In the genomic region with DNA sequence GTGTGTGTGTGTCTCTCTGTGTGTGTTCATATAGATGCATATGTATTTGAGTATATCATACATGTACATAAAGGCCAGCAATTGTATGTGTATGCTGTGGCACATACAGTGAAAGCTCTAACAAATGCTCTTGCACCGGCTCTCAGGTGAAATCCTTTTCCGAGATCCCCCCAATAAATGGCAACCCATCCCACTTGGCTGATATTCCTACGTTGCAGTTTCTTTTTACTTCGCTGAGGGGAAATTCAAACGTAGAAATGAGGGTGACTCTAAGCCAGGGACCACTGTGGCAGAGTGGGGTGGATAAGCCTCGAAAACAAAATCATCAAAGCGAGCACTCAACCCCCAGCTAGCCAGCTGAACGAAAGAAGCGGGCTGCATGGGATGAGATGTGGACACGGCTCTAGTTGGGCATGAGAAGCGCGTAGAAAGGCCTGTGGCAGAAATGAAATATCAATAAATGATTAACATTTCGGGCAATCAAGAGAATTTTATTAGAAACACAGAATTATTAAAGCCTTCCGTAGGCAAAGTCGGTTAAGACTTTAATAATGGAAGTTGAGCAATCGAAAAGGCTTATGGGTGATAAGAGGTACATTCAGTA, we compare ENCODE assay signal across 1 fruit fly cellular context.
TF ChIP-seq lines count a peak whose summit lies in the region.

No protein-coding gene starts in this region.

TF ChIP-seq in whole organism, embryonic, 481 proteins besides CTCF, POLR2A, EP300 and RAD21 (continued from another document and continues in another):
- TF ChIP-seq inv (GFP tag; IDR thresholded peaks at IDR 0.05; lab: Robert Waterston, UW; ENCODE audit: partially characterized antibody) (no peak), CG13775 (GFP tag; optimal IDR thresholded peaks at IDR 0.05; lab: Kevin White, UChicago) (peak; percentile 90), CG18619 (GFP tag; optimal IDR thresholded peaks at IDR 0.05; lab: Kevin White, UChicago) (peak; percentile 96), CG8089 (GFP tag; optimal IDR thresholded peaks at IDR 0.05; lab: Kevin White, UChicago) (peak; percentile 99), Vsx1 (GFP tag; optimal IDR thresholded peaks at IDR 0.05; lab: Kevin White, UChicago) (peak; percentile 93), CG13894 (tag; optimal IDR thresholded peaks at IDR 0.05; lab: Kevin White, UChicago) (peak; percentile 99), Dad (GFP tag; optimal IDR thresholded peaks at IDR 0.05; lab: Kevin White, UChicago) (peak; percentile 100), cas (GFP tag; IDR thresholded peaks at IDR 0.05; lab: Robert Waterston, UW) (peak; percentile 97), Opbp (GFP tag; IDR thresholded peaks at IDR 0.05; lab: Robert Waterston, UW; ENCODE audit: partially characterized antibody) (no peak; the same call in 2 of the 3 replicates), CG34224 (GFP tag; IDR thresholded peaks at IDR 0.05; lab: Robert Waterston, UW; ENCODE audit: partially characterized antibody) (no peak), CG17385 (GFP tag; optimal IDR thresholded peaks at IDR 0.05; lab: Kevin White, UChicago) (peak; percentile 98), psq (GFP tag; optimal IDR thresholded peaks at IDR 0.05; lab: Kevin White, UChicago) (peak; percentile 95), eve (GFP tag; optimal IDR thresholded peaks at IDR 0.05; lab: Kevin White, UChicago) (peak in 1 of 2 experiments; percentile 99), jumu (GFP tag; optimal IDR thresholded peaks at IDR 0.05; lab: Kevin White, UChicago) (peak; percentile 100), pan (optimal IDR thresholded peaks at IDR 0.05; lab: Kevin White, UChicago) (no peak), pan (GFP tag; optimal IDR thresholded peaks at IDR 0.05 in 1 of 2, IDR thresholded peaks at IDR 0.05 in 1 of 2) (peak in 1 of 2 experiments; percentile 100), CG15514 (GFP tag; optimal IDR thresholded peaks at IDR 0.05; lab: Kevin White, UChicago) (peak; percentile 96), MTF-1 (GFP tag; optimal IDR thresholded peaks at IDR 0.05; lab: Kevin White, UChicago; ENCODE audit: borderline replicate concordance) (peak; percentile 99), CG2120 (GFP tag; optimal IDR thresholded peaks at IDR 0.05; lab: Kevin White, UChicago) (peak; percentile 99), Ssrp (tag; optimal IDR thresholded peaks at IDR 0.05; lab: Kevin White, UChicago) (peak; percentile 98), wdn (GFP tag; IDR thresholded peaks at IDR 0.05; lab: Robert Waterston, UW) (peak; percentile 99), CG7786 (GFP tag; optimal IDR thresholded peaks at IDR 0.05; lab: Kevin White, UChicago) (peak; percentile 99), CG17186 (GFP tag; optimal IDR thresholded peaks at IDR 0.05; lab: Kevin White, UChicago) (peak; percentile 97), TFAM (GFP tag; optimal IDR thresholded peaks at IDR 0.05; lab: Kevin White, UChicago) (peak; percentile 96), CG18764 (GFP tag; optimal IDR thresholded peaks at IDR 0.05; lab: Kevin White, UChicago) (peak; percentile 99), CG34422 (GFP tag; IDR thresholded peaks at IDR 0.05; lab: Robert Waterston, UW) (peak; percentile 100), CG4360 (GFP tag; IDR thresholded peaks at IDR 0.05; lab: Robert Waterston, UW) (peak; percentile 95), CG12155 (GFP tag; optimal IDR thresholded peaks at IDR 0.05; lab: Kevin White, UChicago) (peak; percentile 98), fd3F (GFP tag; optimal IDR thresholded peaks at IDR 0.05; lab: Kevin White, UChicago) (peak; percentile 99), CG12104 (GFP tag; optimal IDR thresholded peaks at IDR 0.05; lab: Kevin White, UChicago) (peak; percentile 94), Poxn (GFP tag; IDR thresholded peaks at IDR 0.05; lab: Robert Waterston, UW) (peak; percentile 96), Jarid2 (GFP tag; optimal IDR thresholded peaks at IDR 0.05; lab: Kevin White, UChicago) (peak; percentile 94), Dp (GFP tag; optimal IDR thresholded peaks at IDR 0.05; lab: Kevin White, UChicago) (peak; percentile 48), hb (GFP tag; IDR thresholded peaks at IDR 0.05; lab: Robert Waterston, UW; ENCODE audit: partially characterized antibody) (no peak), dimm (GFP tag; IDR thresholded peaks at IDR 0.05; lab: Robert Waterston, UW) (peak; percentile 100), amos (GFP tag; IDR thresholded peaks at IDR 0.05; lab: Robert Waterston, UW; ENCODE audit: partially characterized antibody) (no peak), Nf-YB (GFP tag; optimal IDR thresholded peaks at IDR 0.05; lab: Kevin White, UChicago) (peak; percentile 83), Nf-YA (GFP tag; IDR thresholded peaks at IDR 0.05; lab: Robert Waterston, UW) (peak; percentile 100), Mad (GFP tag; optimal IDR thresholded peaks at IDR 0.05; lab: Kevin White, UChicago) (peak; percentile 99), CG14441 (GFP tag; IDR thresholded peaks at IDR 0.05; lab: Robert Waterston, UW) (peak; percentile 100), ab (GFP tag; optimal IDR thresholded peaks at IDR 0.05; lab: Kevin White, UChicago) (peak; percentile 98), croc (GFP tag; conservative IDR thresholded peaks at IDR 0.05; lab: Robert Waterston, UW) (peak; percentile 99), CG16863 (GFP tag; optimal IDR thresholded peaks at IDR 0.05; lab: Kevin White, UChicago) (peak; percentile 100), en (GFP tag; optimal IDR thresholded peaks at IDR 0.05; lab: Kevin White, UChicago) (peak; percentile 99), CG1792 (GFP tag; optimal IDR thresholded peaks at IDR 0.05; lab: Kevin White, UChicago) (peak; percentile 99), lov (optimal IDR thresholded peaks at IDR 0.05; lab: Kevin White, UChicago) (no peak), lov (GFP tag; IDR thresholded peaks at IDR 0.05; lab: Robert Waterston, UW) (peak; percentile 100), dm (GFP tag; optimal IDR thresholded peaks at IDR 0.05; lab: Kevin White, UChicago) (peak; percentile 99), E2f2 (GFP tag; IDR thresholded peaks at IDR 0.05; lab: Robert Waterston, UW) (peak; percentile 92), Rx (GFP tag; IDR thresholded peaks at IDR 0.05; lab: Robert Waterston, UW) (peak; percentile 100), Oli (tag; optimal IDR thresholded peaks at IDR 0.05; lab: Kevin White, UChicago) (peak; percentile 99), CG1602 (GFP tag; optimal IDR thresholded peaks at IDR 0.05; lab: Kevin White, UChicago) (peak; percentile 99), fu2 (GFP tag; optimal IDR thresholded peaks at IDR 0.05; lab: Kevin White, UChicago) (peak; percentile 99), stwl (tag; optimal IDR thresholded peaks at IDR 0.05; lab: Kevin White, UChicago) (peak; percentile 69), CG7271 (tag; optimal IDR thresholded peaks at IDR 0.05; lab: Kevin White, UChicago) (peak; percentile 92), CG6765 (GFP tag; optimal IDR thresholded peaks at IDR 0.05; lab: Kevin White, UChicago) (peak; percentile 93), rib (GFP tag; IDR thresholded peaks at IDR 0.05; lab: Robert Waterston, UW) (peak; percentile 98), CG3995 (GFP tag; optimal IDR thresholded peaks at IDR 0.05; lab: Kevin White, UChicago) (peak; percentile 86), sqz (GFP tag; optimal IDR thresholded peaks at IDR 0.05; lab: Kevin White, UChicago) (peak; percentile 93), sisA (GFP tag; IDR thresholded peaks at IDR 0.05; lab: Robert Waterston, UW) (peak; percentile 100), CG10147 (GFP tag; optimal IDR thresholded peaks at IDR 0.05; lab: Kevin White, UChicago) (peak; percentile 96), wor (GFP tag; IDR thresholded peaks at IDR 0.05; lab: Robert Waterston, UW) (peak; percentile 99), sima (GFP tag; optimal IDR thresholded peaks at IDR 0.05; lab: Kevin White, UChicago) (peak; percentile 98), pros (GFP tag; optimal IDR thresholded peaks at IDR 0.05; lab: Kevin White, UChicago) (peak; percentile 87), CG2129 (GFP tag; IDR thresholded peaks at IDR 0.05; lab: Robert Waterston, UW; ENCODE audit: partially characterized antibody) (no peak), CG31365 (tag; optimal IDR thresholded peaks at IDR 0.05; lab: Kevin White, UChicago) (peak; percentile 95), CG9817 (tag; optimal IDR thresholded peaks at IDR 0.05; lab: Kevin White, UChicago) (peak; percentile 99), CG14014 (GFP tag; IDR thresholded peaks at IDR 0.05; lab: Robert Waterston, UW) (peak; percentile 100), Bgb (GFP tag; IDR thresholded peaks at IDR 0.05; lab: Robert Waterston, UW; ENCODE audit: partially characterized antibody) (peak; percentile 60), Hand (GFP tag; optimal IDR thresholded peaks at IDR 0.05; lab: Kevin White, UChicago) (peak; percentile 95), Antp (GFP tag; optimal IDR thresholded peaks at IDR 0.05; lab: Kevin White, UChicago) (peak; percentile 100), CG3838 (GFP tag; optimal IDR thresholded peaks at IDR 0.05; lab: Kevin White, UChicago) (peak; percentile 98), tna (GFP tag; IDR thresholded peaks at IDR 0.05; lab: Robert Waterston, UW; ENCODE audit: partially characterized antibody) (peak; percentile 63; the same call in 1 of the 2 replicates), Neu2 (GFP tag; optimal IDR thresholded peaks at IDR 0.05; lab: Kevin White, UChicago; ENCODE audit: borderline replicate concordance) (peak; percentile 96), schlank (tag; optimal IDR thresholded peaks at IDR 0.05; lab: Kevin White, UChicago) (peak; percentile 98), sim (GFP tag; IDR thresholded peaks at IDR 0.05; lab: Robert Waterston, UW) (peak; percentile 99), zf30C (GFP tag; optimal IDR thresholded peaks at IDR 0.05; lab: Kevin White, UChicago) (no peak), Scr (GFP tag; IDR thresholded peaks at IDR 0.05; lab: Robert Waterston, UW; ENCODE audit: partially characterized antibody) (peak; percentile 19), CG31388 (GFP tag; optimal IDR thresholded peaks at IDR 0.05; lab: Kevin White, UChicago) (peak; percentile 99), bcd (GFP tag; optimal IDR thresholded peaks at IDR 0.05; lab: Kevin White, UChicago) (peak; percentile 98), CG2889 (GFP tag; IDR thresholded peaks at IDR 0.05; lab: Robert Waterston, UW) (peak; percentile 99), zfh2 (GFP tag; optimal IDR thresholded peaks at IDR 0.05; lab: Kevin White, UChicago) (peak; percentile 98), dmrt99B (tag; optimal IDR thresholded peaks at IDR 0.05; lab: Kevin White, UChicago) (peak; percentile 100), CG3163 (GFP tag; optimal IDR thresholded peaks at IDR 0.05; lab: Kevin White, UChicago) (peak; percentile 95), gcm2 (GFP tag; optimal IDR thresholded peaks at IDR 0.05; lab: Kevin White, UChicago) (peak; percentile 98), MESR4 (GFP tag; optimal IDR thresholded peaks at IDR 0.05; lab: Kevin White, UChicago) (peak; percentile 92), Trl (optimal IDR thresholded peaks at IDR 0.05; lab: Kevin White, UChicago) (peak in 1 of 2 experiments; percentile 17), Trl (GFP tag; optimal IDR thresholded peaks at IDR 0.05; lab: Kevin White, UChicago) (peak; percentile 100), Dll (GFP tag; IDR thresholded peaks at IDR 0.05; lab: Robert Waterston, UW; ENCODE audit: partially characterized antibody) (0 out of 4 replicates have a peak, but pooled peaks have one; percentile 36), vfl (GFP tag; optimal IDR thresholded peaks at IDR 0.05; lab: Kevin White, UChicago) (peak; percentile 99), Drgx (GFP tag; IDR thresholded peaks at IDR 0.05; lab: Robert Waterston, UW) (peak; percentile 99), Bdp1 (GFP tag; optimal IDR thresholded peaks at IDR 0.05; lab: Kevin White, UChicago) (peak; percentile 95), NFAT (GFP tag; IDR thresholded peaks at IDR 0.05; lab: Robert Waterston, UW) (peak; percentile 99), CG30403 (GFP tag; optimal IDR thresholded peaks at IDR 0.05; lab: Kevin White, UChicago) (peak; percentile 99), YL-1 (GFP tag; optimal IDR thresholded peaks at IDR 0.05; lab: Kevin White, UChicago) (peak; percentile 94), CG34376 (GFP tag; optimal IDR thresholded peaks at IDR 0.05; lab: Kevin White, UChicago) (peak; percentile 97), CG2116 (GFP tag; optimal IDR thresholded peaks at IDR 0.05; lab: Kevin White, UChicago) (peak; percentile 85), CG15601 (tag; optimal IDR thresholded peaks at IDR 0.05; lab: Kevin White, UChicago) (peak; percentile 98), sd (tag; optimal IDR thresholded peaks at IDR 0.05; lab: Kevin White, UChicago) (peak; percentile 96), CG11560 (tag; IDR thresholded peaks at IDR 0.05; lab: Robert Waterston, UW) (peak; percentile 95), zen (tag; optimal IDR thresholded peaks at IDR 0.05; lab: Kevin White, UChicago) (peak; percentile 98), CG18599 (GFP tag; optimal IDR thresholded peaks at IDR 0.05; lab: Kevin White, UChicago) (peak; percentile 100), nerfin-1 (tag; optimal IDR thresholded peaks at IDR 0.05; lab: Kevin White, UChicago) (peak; percentile 96), D19A (tag; optimal IDR thresholded peaks at IDR 0.05; lab: Kevin White, UChicago) (peak; percentile 98), Mrtf (GFP tag; IDR thresholded peaks at IDR 0.05; lab: Robert Waterston, UW) (peak; percentile 100), CG2712 (tag; optimal IDR thresholded peaks at IDR 0.05; lab: Kevin White, UChicago) (peak; percentile 99), Atf3 (GFP tag; optimal IDR thresholded peaks at IDR 0.05; lab: Kevin White, UChicago) (peak; percentile 99), CG10565 (GFP tag; optimal IDR thresholded peaks at IDR 0.05; lab: Kevin White, UChicago) (peak; percentile 98), Nf-YC (tag; optimal IDR thresholded peaks at IDR 0.05; lab: Kevin White, UChicago) (peak; percentile 76), trem (tag; optimal IDR thresholded peaks at IDR 0.05; lab: Kevin White, UChicago) (peak; percentile 96), Optix (GFP tag; IDR thresholded peaks at IDR 0.05; lab: Robert Waterston, UW) (peak; percentile 100), Stat92E (GFP tag; optimal IDR thresholded peaks at IDR 0.05; lab: Kevin White, UChicago) (peak in 1 of 3 experiments; percentile 96), Sox100B (GFP tag; optimal IDR thresholded peaks at IDR 0.05; lab: Kevin White, UChicago) (peak; percentile 91), onecut (GFP tag; IDR thresholded peaks at IDR 0.05; lab: Robert Waterston, UW) (peak; percentile 99), Awh (GFP tag; IDR thresholded peaks at IDR 0.05; lab: Robert Waterston, UW) (peak; percentile 100), Lpt (GFP tag; optimal IDR thresholded peaks at IDR 0.05; lab: Kevin White, UChicago) (no peak), Ravus (GFP tag; IDR thresholded peaks at IDR 0.05; lab: Robert Waterston, UW) (peak; percentile 99), az2 (GFP tag; optimal IDR thresholded peaks at IDR 0.05; lab: Kevin White, UChicago) (peak; percentile 99), nom (GFP tag; optimal IDR thresholded peaks at IDR 0.05; lab: Kevin White, UChicago) (peak; percentile 89), CG4617 (GFP tag; optimal IDR thresholded peaks at IDR 0.05; lab: Kevin White, UChicago; ENCODE audit: borderline replicate concordance) (peak; percentile 99)
